Worm (Caenorhabditis elegans) whole organism, mixed stage, embryonic: ENCODE measurements around the gene aff-1.

Experiments
- bed-3 ChIP-seq: fragments of 200-800 bp; sonication (Bioruptor generic); optimal IDR thresholded peaks from 3 replicates; lab custom pipeline; 2018; ENCODE audit warnings: mild to moderate bottlenecking, missing genetic modification characterization, moderate library complexity, missing compliant biosample characterization
- blmp-1 ChIP-seq: fragments of 150-350 bp; optimal IDR thresholded peaks from 2 replicates; lab custom pipeline; 2014; ENCODE audit warnings: missing biosample characterization, missing genetic modification characterization
- ceh-43 ChIP-seq: fragments of 200-800 bp; sonication (Bioruptor generic); optimal IDR thresholded peaks from 2 replicates; lab custom pipeline; 2018; ENCODE audit warnings: mild to moderate bottlenecking, missing genetic modification characterization, moderate library complexity, missing compliant biosample characterization
- ceh-83 ChIP-seq: fragments of 200-800 bp; sonication (Bioruptor generic); optimal IDR thresholded peaks from 2 replicates; lab custom pipeline; 2018; ENCODE audit warnings: mild to moderate bottlenecking, missing genetic modification characterization, missing compliant biosample characterization
- ces-1 ChIP-seq: fragments of 150-350 bp; optimal IDR thresholded peaks from 2 replicates; lab custom pipeline; 2014; ENCODE audit warnings: missing biosample characterization, missing genetic modification reagents, missing genetic modification characterization
- cnd-1 ChIP-seq: fragments of 200-800 bp; sonication (Bioruptor generic); optimal IDR thresholded peaks from 2 replicates; lab custom pipeline; 2018; ENCODE audit warnings: mild to moderate bottlenecking, missing genetic modification characterization, missing compliant biosample characterization
- drap-1 ChIP-seq: fragments of 200-800 bp; sonication (Bioruptor generic); optimal IDR thresholded peaks from 3 replicates; lab custom pipeline; 2018; ENCODE audit warnings: mild to moderate bottlenecking, missing genetic modification characterization, missing compliant biosample characterization
- elt-1 ChIP-seq: sonication (generic microtip); optimal IDR thresholded peaks from 2 replicates; lab custom pipeline; 2017; ENCODE audit warnings: missing genetic modification characterization, mild to moderate bottlenecking, missing compliant biosample characterization, antibody characterized with exemption, moderate library complexity, borderline replicate concordance; ENCODE audit not compliant: insufficient read depth
- flh-1 ChIP-seq: fragments of 200-800 bp; sonication (Bioruptor generic); optimal IDR thresholded peaks from 2 replicates; lab custom pipeline; 2018; ENCODE audit warnings: mild to moderate bottlenecking, missing genetic modification characterization, moderate library complexity, missing compliant biosample characterization
- ham-2 ChIP-seq: fragments of 200-800 bp; sonication (Bioruptor generic); optimal IDR thresholded peaks from 2 replicates; lab custom pipeline; 2018; ENCODE audit warnings: mild to moderate bottlenecking, missing genetic modification characterization, missing compliant biosample characterization
- hlh-1 ChIP-seq: fragments of 150-350 bp; optimal IDR thresholded peaks from 2 replicates; lab custom pipeline; 2014; ENCODE audit warnings: missing biosample characterization, missing genetic modification reagents, missing genetic modification characterization
- lin-13 ChIP-seq: fragments of 150-350 bp; optimal IDR thresholded peaks from 2 replicates; lab custom pipeline; 2014; ENCODE audit warnings: missing biosample characterization, missing genetic modification characterization
- lin-32 ChIP-seq: fragments of 200-800 bp; sonication (Bioruptor generic); optimal IDR thresholded peaks from 2 replicates; lab custom pipeline; 2018; ENCODE audit warnings: mild to moderate bottlenecking, missing genetic modification characterization, missing compliant biosample characterization
- mab-5 ChIP-seq: fragments of 150-350 bp; optimal IDR thresholded peaks from 2 replicates; lab custom pipeline; 2014; ENCODE audit warnings: missing biosample characterization, missing genetic modification characterization
- mep-1 ChIP-seq: fragments of 150-350 bp; optimal IDR thresholded peaks from 2 replicates; lab custom pipeline; 2017; ENCODE audit warnings: missing biosample characterization, missing genetic modification reagents, missing genetic modification characterization, inconsistent platforms
- mls-2 ChIP-seq: sonication (generic microtip); optimal IDR thresholded peaks from 2 replicates; lab custom pipeline; 2016; ENCODE audit warnings: mild to moderate bottlenecking, missing genetic modification characterization, moderate library complexity, missing compliant biosample characterization
- nhr-12 ChIP-seq: fragments of 150-350 bp; optimal IDR thresholded peaks from 2 replicates; lab custom pipeline; 2014; ENCODE audit warnings: missing biosample characterization, missing genetic modification characterization
- nhr-2 ChIP-seq: fragments of 150-350 bp; optimal IDR thresholded peaks from 2 replicates; lab custom pipeline; 2014; ENCODE audit warnings: missing biosample characterization, missing genetic modification characterization
- nhr-237 ChIP-seq: fragments of 150-350 bp; optimal IDR thresholded peaks from 2 replicates; lab custom pipeline; 2014; ENCODE audit warnings: missing biosample characterization, missing genetic modification characterization
- nhr-28 ChIP-seq: fragments of 150-350 bp; optimal IDR thresholded peaks from 2 replicates; lab custom pipeline; 2014; ENCODE audit warnings: missing biosample characterization, missing genetic modification characterization
- nhr-76 ChIP-seq: sonication (generic microtip); optimal IDR thresholded peaks from 2 replicates; lab custom pipeline; 2017; ENCODE audit warnings: missing biosample characterization, missing genetic modification characterization
- pha-4 ChIP-seq: fragments of 150-350 bp; optimal IDR thresholded peaks from 2 replicates; lab custom pipeline; 2018; ENCODE audit warnings: missing biosample characterization, missing genetic modification reagents, missing genetic modification characterization
- snpc-4 ChIP-seq: fragments of 150-350 bp; optimal IDR thresholded peaks from 2 replicates; lab custom pipeline; 2014; ENCODE audit warnings: missing biosample characterization, missing genetic modification characterization
- sptf-1 ChIP-seq: sonication (generic microtip); optimal IDR thresholded peaks from 2 replicates; lab custom pipeline; 2017; ENCODE audit warnings: mild to moderate bottlenecking, missing genetic modification characterization, moderate library complexity, missing compliant biosample characterization
- tbx-8 ChIP-seq: fragments of 200-800 bp; sonication (Bioruptor generic); optimal IDR thresholded peaks from 2 replicates; lab custom pipeline; 2018; ENCODE audit warnings: mild to moderate bottlenecking, missing genetic modification characterization, moderate library complexity, missing compliant biosample characterization
- unc-120 ChIP-seq: sonication (generic microtip); optimal IDR thresholded peaks from 2 replicates; lab custom pipeline; 2017; ENCODE audit warnings: missing genetic modification characterization, missing compliant biosample characterization; ENCODE audit not compliant: poor library complexity, severe bottlenecking
- unc-39 ChIP-seq: fragments of 150-350 bp; optimal IDR thresholded peaks from 2 replicates; lab custom pipeline; 2014; ENCODE audit warnings: missing biosample characterization, missing genetic modification characterization
- unc-62 ChIP-seq: fragments of 150-350 bp; optimal IDR thresholded peaks from 2 replicates; lab custom pipeline; 2014; ENCODE audit warnings: missing biosample characterization, missing genetic modification reagents, missing genetic modification characterization
- zip-8 ChIP-seq: fragments of 150-350 bp; optimal IDR thresholded peaks from 2 replicates; lab custom pipeline; 2014; ENCODE audit warnings: missing biosample characterization, missing genetic modification characterization
- ztf-11 ChIP-seq: fragments of 150-350 bp; optimal IDR thresholded peaks from 2 replicates; lab custom pipeline; 2014; ENCODE audit warnings: missing biosample characterization, missing genetic modification characterization

The aff-1 gene

DNA sequence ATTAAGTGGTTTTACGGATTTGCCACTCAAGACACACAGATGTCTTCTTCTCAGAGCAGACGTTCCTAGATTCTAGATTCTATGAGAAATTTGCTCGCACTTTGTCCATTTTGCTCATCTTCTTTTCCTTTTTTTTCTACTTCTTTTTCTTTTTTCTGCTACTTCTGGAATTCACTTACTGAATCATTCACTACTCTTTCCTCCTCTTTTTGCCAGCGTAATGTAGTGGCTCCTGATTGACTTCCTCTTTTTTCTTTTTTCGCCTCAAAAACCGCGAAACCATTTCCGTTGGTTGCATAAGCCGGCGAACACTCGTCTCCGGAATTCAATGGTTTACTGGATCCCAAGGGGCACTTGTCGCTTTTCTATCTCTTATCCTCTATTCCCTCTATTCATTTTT, 31.3 kb downstream of the aff-1 start:
- TF ChIP-seq unc-39 (tag; lab: Kevin White, UChicago) (no peak), mls-2 (tag; lab: Kevin White, UChicago) (no peak), tbx-8 (GFP tag; lab: Kevin White, UChicago) (no peak), ces-1 (GFP tag; lab: Kevin White, UChicago) (peak; percentile 29)
- TF ChIP-seq, all 35 proteins: peak for 1

DNA sequence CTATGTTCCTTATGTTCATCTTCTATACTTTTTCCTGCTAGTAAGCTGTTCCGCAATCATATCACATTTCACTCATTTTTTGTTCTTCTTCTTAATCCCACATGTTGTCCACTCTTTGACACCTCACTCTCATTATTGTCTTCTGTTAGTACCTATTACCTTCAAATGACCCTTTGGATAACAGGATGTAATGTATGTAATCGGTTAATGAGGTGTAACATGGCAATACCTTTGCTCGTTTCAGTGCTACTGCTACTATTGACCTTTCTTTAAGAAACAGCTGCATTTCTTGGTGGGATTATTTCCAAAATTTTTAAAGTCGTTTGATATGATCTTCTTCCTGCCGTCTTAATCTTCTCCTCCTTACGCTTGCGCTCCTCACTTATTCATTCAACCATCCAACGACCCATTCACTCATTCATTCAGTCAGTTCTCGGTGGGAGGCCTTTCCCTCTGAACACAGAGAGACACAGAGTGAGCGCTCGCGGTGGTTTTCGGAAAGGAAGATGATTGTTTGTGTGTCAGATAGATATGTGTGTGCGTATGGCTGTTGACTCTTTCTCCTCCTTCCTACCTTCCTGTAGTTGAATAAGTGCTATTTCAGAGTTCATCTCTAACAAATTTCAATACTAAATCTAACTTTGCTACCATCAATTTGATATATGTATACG, 31.9 kb downstream of the aff-1 start:
- peak; percentile 17 for TF ChIP-seq mep-1 (tag; lab: Kevin White, UChicago)
- peak; percentile 1 for TF ChIP-seq elt-1 (tag; lab: Kevin White, UChicago)
- TF ChIP-seq unc-62, result peak; percentile 24
- TF ChIP-seq mls-2 (tag; lab: Kevin White, UChicago), result no peak
- TF ChIP-seq nhr-28 (tag; lab: Kevin White, UChicago), result no peak
- no peak for TF ChIP-seq unc-39 (tag; lab: Kevin White, UChicago)
- TF ChIP-seq pha-4 (tag; lab: Kevin White, UChicago), result peak; percentile 56
- TF ChIP-seq ceh-83, result peak; percentile 55
- no peak for TF ChIP-seq lin-32
- TF ChIP-seq sptf-1, result peak; percentile 44
- TF ChIP-seq nhr-2 (tag; lab: Kevin White, UChicago), result peak; percentile 93
- TF ChIP-seq zip-8 (tag; lab: Kevin White, UChicago), result no peak
- TF ChIP-seq ham-2 (GFP tag; lab: Kevin White, UChicago), result no peak

DNA sequence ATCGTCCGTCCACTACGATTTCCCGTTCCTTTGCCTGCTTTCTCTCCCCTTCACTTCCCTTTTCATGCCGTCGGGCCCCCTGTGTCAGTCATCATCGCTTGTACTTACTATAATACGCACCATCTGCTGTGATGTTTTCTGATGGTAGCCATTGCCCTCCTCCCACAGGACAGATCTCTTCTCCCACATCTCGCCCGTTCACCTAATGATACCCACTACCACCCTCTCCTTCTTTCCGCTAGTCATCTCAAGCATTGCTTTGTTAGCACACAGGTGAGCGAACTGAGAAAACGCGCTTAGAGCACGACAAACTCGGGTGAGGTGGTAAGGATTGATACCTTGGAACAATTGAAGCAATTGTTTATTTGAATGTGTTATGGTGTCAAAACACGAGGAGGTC, 32.6 kb downstream of the aff-1 start:
- no peak for TF ChIP-seq snpc-4 (tag; lab: Kevin White, UChicago)
- no peak for TF ChIP-seq sptf-1
- TF ChIP-seq ham-2 (GFP tag; lab: Kevin White, UChicago), result peak; percentile 72
- peak; percentile 7 for TF ChIP-seq ztf-11
- no peak for TF ChIP-seq ceh-83
- TF ChIP-seq nhr-2 (tag; lab: Kevin White, UChicago), result peak; percentile 64
- peak; percentile 35 for TF ChIP-seq mep-1 (tag; lab: Kevin White, UChicago)
- TF ChIP-seq cnd-1 (tag; lab: Kevin White, UChicago), result peak; percentile 62
- TF ChIP-seq mls-2 (tag; lab: Kevin White, UChicago), result peak; percentile 29

DNA sequence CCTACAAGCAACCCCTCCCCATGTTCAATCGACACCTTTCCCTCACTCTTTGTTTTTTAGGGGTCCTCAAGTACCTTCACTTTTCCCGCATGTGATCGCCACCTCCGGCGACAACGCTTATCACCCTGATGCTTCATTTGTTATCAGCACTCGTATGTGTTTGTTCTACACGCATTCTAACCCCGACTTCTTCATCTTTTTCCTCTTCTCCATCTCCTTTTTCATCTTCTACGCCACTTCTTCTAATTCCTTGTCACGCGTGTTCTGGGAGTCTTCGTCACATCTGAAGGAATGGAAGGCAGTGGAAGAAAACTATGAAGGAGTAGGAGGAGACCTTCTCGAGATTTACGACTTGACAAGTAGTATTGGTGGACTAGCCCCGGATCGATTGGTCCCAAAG, 33.5 kb downstream of the aff-1 start:
- TF ChIP-seq ztf-11 (no peak), nhr-237 (tag; lab: Kevin White, UChicago) (no peak), drap-1 (no peak), unc-62 (peak; percentile 32), unc-39 (tag; lab: Kevin White, UChicago) (no peak), lin-13 (tag; lab: Kevin White, UChicago) (no peak), flh-1 (no peak), mls-2 (tag; lab: Kevin White, UChicago) (no peak)

DNA sequence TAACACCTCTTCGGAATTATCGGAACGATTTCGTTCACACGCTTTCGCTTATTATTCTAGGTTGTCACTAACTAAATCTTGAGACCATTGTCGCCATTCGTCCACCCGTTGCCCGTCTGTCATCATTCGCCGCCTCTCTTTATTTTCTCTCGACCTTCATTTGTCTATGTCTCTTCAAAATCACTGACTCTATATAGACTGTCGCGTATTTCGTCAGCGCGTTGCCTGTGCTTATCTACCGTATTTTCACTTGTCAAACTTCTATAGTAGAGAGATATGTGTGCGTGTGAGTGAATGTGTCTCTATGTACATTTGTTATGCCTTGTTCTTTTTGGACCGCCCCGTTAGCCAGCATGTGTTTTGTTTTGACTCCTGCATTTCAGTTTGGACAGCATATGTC, 34.4 kb downstream of the aff-1 start:
- TF ChIP-seq unc-62 (peak; percentile 87), ceh-43 (GFP tag; lab: Kevin White, UChicago) (no peak), mab-5 (tag; lab: Kevin White, UChicago) (no peak), nhr-237 (tag; lab: Kevin White, UChicago) (no peak), unc-120 (tag; lab: Kevin White, UChicago) (no peak), blmp-1 (tag; lab: Kevin White, UChicago) (peak; percentile 84), bed-3 (GFP tag; lab: Kevin White, UChicago) (no peak), nhr-76 (tag; lab: Kevin White, UChicago) (no peak), pha-4 (tag; lab: Kevin White, UChicago) (peak; percentile 30), ces-1 (GFP tag; lab: Kevin White, UChicago) (peak; percentile 55), nhr-12 (no peak), elt-1 (tag; lab: Kevin White, UChicago) (peak; percentile 11), nhr-2 (tag; lab: Kevin White, UChicago) (no peak), drap-1 (no peak), hlh-1 (no peak), ceh-83 (no peak), flh-1 (no peak), ham-2 (GFP tag; lab: Kevin White, UChicago) (peak; percentile 64)
